Fruit fly (Drosophila melanogaster): Measurements from ENCODE around the gene kmr.

- TF ChIP-seq CTCF (optimal IDR thresholded peaks at IDR 0.05) = no peak
- no peak for TF ChIP-seq CG8478 (optimal IDR thresholded peaks at IDR 0.05)
These were observed 91.2 kb downstream of the kmr start for dm6 chr3R:13806032-13806709.
